Worm (Caenorhabditis elegans): ENCODE data around the gene gst-35.
A peak's percentile ranks its signal among the peaks of the same experiment; 100 is the strongest.

DNA sequence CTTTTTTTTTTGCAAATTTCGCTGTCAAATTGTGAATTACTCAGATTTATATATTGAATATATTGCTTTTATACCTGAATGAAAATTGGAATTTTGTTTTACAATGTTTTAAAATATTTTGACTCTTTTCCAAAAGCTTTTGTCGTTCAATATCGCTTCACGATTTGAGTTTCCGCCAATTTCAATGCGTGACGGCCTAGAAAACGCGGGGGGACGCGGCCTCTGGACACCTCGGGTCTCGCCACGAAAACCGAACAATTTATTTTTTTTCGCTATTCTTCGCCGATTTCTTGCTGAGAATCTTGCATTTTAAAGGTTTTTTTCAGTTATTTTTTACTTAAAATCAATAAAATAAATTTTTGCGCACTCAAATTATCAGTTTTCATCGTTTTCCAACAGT, 47.5 kb upstream of the gst-35 start, which contains the start of gene Y46E12BL.2:
- TF ChIP-seq tbx-37 (GFP tag; conservative IDR thresholded peaks at IDR 0.05) (peak; percentile 53; the same call in 1 of the 2 replicates), ceh-13 (GFP tag; optimal IDR thresholded peaks at IDR 0.05) (no peak), flt-1 (GFP tag; IDR thresholded peaks at IDR 0.05) (peak; percentile 41; the same call in 1 of the 2 replicates), sea-1 (GFP tag; conservative IDR thresholded peaks at IDR 0.05) (no peak), ama-1 (optimal IDR thresholded peaks at IDR 0.05) (no peak), B0310.2 (tag; optimal IDR thresholded peaks at IDR 0.05) (no peak), tra-4 (tag; optimal IDR thresholded peaks at IDR 0.05) (no peak), hmg-4 (GFP tag; optimal IDR thresholded peaks at IDR 0.05) (no peak), tbx-11 (GFP tag; IDR thresholded peaks at IDR 0.05) (no peak)

Measured in whole organism, early embryonic.